Fruit fly (Drosophila melanogaster) whole organism, prepupa: ENCODE results near the gene CG31663.

Experiments used
- Blimp-1 ChIP-seq: fragments of 200-800 bp; sonication (Bioruptor generic); optimal IDR thresholded peaks from 3 replicates; lab custom pipeline; 2017; ENCODE audit warnings: missing biosample characterization, missing genetic modification characterization, mild to moderate bottlenecking, moderate library complexity, missing genetic modification reagents
- CG10631 ChIP-seq: fragments of 200-800 bp; sonication (Bioruptor generic); optimal IDR thresholded peaks from 2 replicates; lab custom pipeline; 2016; ENCODE audit warnings: missing biosample characterization, missing genetic modification characterization
- CG10669 ChIP-seq: fragments of 200-800 bp; sonication (Bioruptor generic); optimal IDR thresholded peaks from 3 replicates; lab custom pipeline; 2018; ENCODE audit warnings: missing biosample characterization, mild to moderate bottlenecking, missing genetic modification characterization, moderate library complexity
- CG11294 ChIP-seq: fragments of 200-800 bp; sonication (Bioruptor generic); IDR thresholded peaks from 2 replicates; pipeline ENCODE4 v1.3.6; 2022; ENCODE audit warnings: missing biosample characterization, missing genetic modification characterization
- CG11902 ChIP-seq: fragments of 200-800 bp; sonication (Bioruptor generic); optimal IDR thresholded peaks from 3 replicates; lab custom pipeline; 2016; ENCODE audit warnings: missing biosample characterization, missing genetic modification characterization
- CG15336 ChIP-seq: fragments of 200-800 bp; sonication (Bioruptor generic); IDR thresholded peaks from 2 replicates; pipeline ENCODE4 v1.3.6; 2022; ENCODE audit warnings: missing biosample characterization, missing genetic modification characterization
- CG16779 ChIP-seq: fragments of 200-800 bp; sonication (Bioruptor generic); optimal IDR thresholded peaks from 3 replicates; lab custom pipeline; 2017; ENCODE audit warnings: missing biosample characterization, mild to moderate bottlenecking, missing genetic modification characterization
- CG31627 ChIP-seq: fragments of 200-800 bp; sonication (Bioruptor generic); optimal IDR thresholded peaks from 3 replicates; lab custom pipeline; 2016; ENCODE audit warnings: missing biosample characterization, missing genetic modification characterization
- CG32006 ChIP-seq: fragments of 200-800 bp; sonication (Bioruptor generic); optimal IDR thresholded peaks from 3 replicates; lab custom pipeline; 2017; ENCODE audit warnings: missing biosample characterization, mild to moderate bottlenecking, missing genetic modification characterization
- CG34406 ChIP-seq: fragments of 200-800 bp; sonication (Bioruptor generic); optimal IDR thresholded peaks from 3 replicates; lab custom pipeline; 2016; ENCODE audit warnings: missing biosample characterization, missing genetic modification characterization
- CG3919 ChIP-seq: fragments of 200-800 bp; sonication (Bioruptor generic); optimal IDR thresholded peaks from 3 replicates; lab custom pipeline; 2016; ENCODE audit warnings: missing biosample characterization, missing genetic modification characterization
- CG4318 ChIP-seq: fragments of 200-800 bp; sonication (Bioruptor generic); optimal IDR thresholded peaks from 3 replicates; lab custom pipeline; 2017; ENCODE audit warnings: missing biosample characterization, mild to moderate bottlenecking, missing genetic modification characterization
- CG6163 ChIP-seq: fragments of 200-800 bp; sonication (Bioruptor generic); IDR thresholded peaks from 3 replicates; pipeline ENCODE4 v1.3.6; 2022; ENCODE audit warnings: missing biosample characterization, missing genetic modification characterization
- CG6792 ChIP-seq: fragments of 200-800 bp; sonication (Bioruptor generic); optimal IDR thresholded peaks from 3 replicates; lab custom pipeline; 2016; ENCODE audit warnings: missing biosample characterization, missing genetic modification characterization
- CG6808 ChIP-seq: fragments of 200-800 bp; sonication (Bioruptor generic); optimal IDR thresholded peaks from 3 replicates; lab custom pipeline; 2017; ENCODE audit warnings: missing biosample characterization, missing genetic modification characterization, mild to moderate bottlenecking, moderate library complexity, missing genetic modification reagents
- CG6854 ChIP-seq: fragments of 200-800 bp; sonication (Bioruptor generic); optimal IDR thresholded peaks from 2 replicates; lab custom pipeline; 2017; ENCODE audit warnings: missing biosample characterization, mild to moderate bottlenecking, missing genetic modification characterization
- CG7368 ChIP-seq: fragments of 200-800 bp; sonication (Bioruptor generic); optimal IDR thresholded peaks from 3 replicates; lab custom pipeline; 2016; ENCODE audit warnings: missing biosample characterization, missing genetic modification characterization
- CG8119 ChIP-seq: fragments of 200-800 bp; sonication (Bioruptor generic); IDR thresholded peaks from 3 replicates; pipeline ENCODE4 v1.3.6; 2022; ENCODE audit warnings: missing biosample characterization, missing genetic modification characterization
- CG8632 ChIP-seq: fragments of 200-800 bp; sonication (Bioruptor generic); optimal IDR thresholded peaks from 3 replicates; lab custom pipeline; 2016; ENCODE audit warnings: missing biosample characterization, missing genetic modification characterization
- Eip75B ChIP-seq: fragments of 200-800 bp; sonication (Bioruptor generic); optimal IDR thresholded peaks from 3 replicates; lab custom pipeline; 2016; ENCODE audit warnings: missing biosample characterization, missing genetic modification characterization
- Eip93F ChIP-seq: fragments of 200-800 bp; sonication (Bioruptor generic); optimal IDR thresholded peaks from 2 replicates; lab custom pipeline; 2016; ENCODE audit warnings: missing biosample characterization, mild to moderate bottlenecking, missing genetic modification characterization
- Ets21C ChIP-seq: fragments of 200-800 bp; sonication (Bioruptor generic); optimal IDR thresholded peaks from 3 replicates; lab custom pipeline; 2016; ENCODE audit warnings: missing biosample characterization, missing genetic modification characterization
- Ets96B ChIP-seq: fragments of 200-800 bp; optimal IDR thresholded peaks from 2 replicates; lab custom pipeline; 2019; ENCODE audit warnings: missing biosample characterization, mild to moderate bottlenecking, missing genetic modification characterization, moderate library complexity
- Gug ChIP-seq: fragments of 200-800 bp; sonication (Bioruptor generic); IDR thresholded peaks from 2 replicates; pipeline ENCODE4 v1.3.6; 2022; ENCODE audit warnings: missing biosample characterization, missing genetic modification characterization
- Hr4 ChIP-seq: fragments of 200-800 bp; sonication (Bioruptor generic); optimal IDR thresholded peaks from 3 replicates; lab custom pipeline; 2016; ENCODE audit warnings: missing biosample characterization, missing genetic modification characterization
- Lpt ChIP-seq: fragments of 200-800 bp; sonication (Bioruptor generic); optimal IDR thresholded peaks from 3 replicates; lab custom pipeline; 2016; ENCODE audit warnings: missing biosample characterization, missing genetic modification characterization
- Smox ChIP-seq: fragments of 200-800 bp; sonication (Bioruptor generic); optimal IDR thresholded peaks from 3 replicates; lab custom pipeline; 2016; ENCODE audit warnings: missing biosample characterization, missing genetic modification characterization
- Sox14 ChIP-seq: fragments of 200-800 bp; sonication (Bioruptor generic); optimal IDR thresholded peaks from 3 replicates; lab custom pipeline; 2016; ENCODE audit warnings: missing biosample characterization, missing genetic modification characterization
- Sox15 ChIP-seq: fragments of 200-800 bp; sonication (Bioruptor generic); optimal IDR thresholded peaks from 3 replicates; lab custom pipeline; 2016; ENCODE audit warnings: missing biosample characterization, missing genetic modification characterization
- achi ChIP-seq: fragments of 200-800 bp; sonication (Bioruptor generic); optimal IDR thresholded peaks from 3 replicates; lab custom pipeline; 2016; ENCODE audit warnings: missing biosample characterization, missing genetic modification characterization
- acj6 ChIP-seq: fragments of 200-800 bp; sonication (Bioruptor generic); optimal IDR thresholded peaks from 3 replicates; lab custom pipeline; 2016; ENCODE audit warnings: missing biosample characterization, missing genetic modification characterization
- cyc ChIP-seq: fragments of 200-800 bp; sonication (Bioruptor generic); optimal IDR thresholded peaks from 3 replicates; lab custom pipeline; 2016; ENCODE audit warnings: missing biosample characterization, missing genetic modification characterization
- dac ChIP-seq: fragments of 200-800 bp; sonication (Bioruptor generic); optimal IDR thresholded peaks from 2 replicates; lab custom pipeline; 2017; ENCODE audit warnings: missing biosample characterization, mild to moderate bottlenecking, missing genetic modification characterization
- dsx ChIP-seq: fragments of 200-800 bp; optimal IDR thresholded peaks from 3 replicates; lab custom pipeline; 2019; ENCODE audit warnings: missing biosample characterization, mild to moderate bottlenecking, missing genetic modification characterization, moderate library complexity; ENCODE audit not compliant: poor library complexity, severe bottlenecking
- eg ChIP-seq: fragments of 200-800 bp; sonication (Bioruptor generic); IDR thresholded peaks from 3 replicates; pipeline ENCODE4 v1.3.6; 2022; ENCODE audit warnings: missing biosample characterization, missing genetic modification characterization
- fd59A ChIP-seq: fragments of 200-800 bp; sonication (Bioruptor generic); optimal IDR thresholded peaks from 2 replicates; lab custom pipeline; 2017; ENCODE audit warnings: missing biosample characterization, mild to moderate bottlenecking, missing genetic modification characterization, missing genetic modification reagents
- fd85E ChIP-seq: fragments of 200-800 bp; sonication (Bioruptor generic); optimal IDR thresholded peaks from 3 replicates; lab custom pipeline; 2016; ENCODE audit warnings: missing biosample characterization, missing genetic modification characterization
- fkh ChIP-seq: fragments of 200-800 bp; sonication (Bioruptor generic); optimal IDR thresholded peaks from 3 replicates; lab custom pipeline; 2017; ENCODE audit warnings: missing biosample characterization, mild to moderate bottlenecking, missing genetic modification characterization, moderate library complexity
- lz ChIP-seq: fragments of 200-800 bp; sonication (Bioruptor generic); optimal IDR thresholded peaks from 3 replicates; lab custom pipeline; 2016; ENCODE audit warnings: missing biosample characterization, missing genetic modification characterization
- net ChIP-seq: fragments of 200-800 bp; sonication (Bioruptor generic); optimal IDR thresholded peaks from 3 replicates; lab custom pipeline; 2016; ENCODE audit warnings: missing biosample characterization, missing genetic modification characterization
- pdm3 ChIP-seq: fragments of 200-800 bp; sonication (Bioruptor generic); optimal IDR thresholded peaks from 3 replicates; lab custom pipeline; 2016; ENCODE audit warnings: missing biosample characterization, missing genetic modification characterization
- salr ChIP-seq, 2 experiments: fragments of 200-800 bp; sonication (Bioruptor generic); optimal IDR thresholded peaks; 3 replicates each; lab custom pipeline; 2016 to 2018; ENCODE audit warnings: missing biosample characterization in 2 of 2, missing genetic modification characterization in 2 of 2, mild to moderate bottlenecking in 1 of 2
- spab ChIP-seq: fragments of 200-800 bp; sonication (Bioruptor generic); optimal IDR thresholded peaks from 2 replicates; lab custom pipeline; 2017; ENCODE audit warnings: missing biosample characterization, mild to moderate bottlenecking, missing genetic modification characterization, missing genetic modification reagents
- ss ChIP-seq, 2 experiments: fragments of 200-800 bp; sonication (Bioruptor generic); optimal IDR thresholded peaks; 2 replicates in 1 of 2; 3 replicates in 1 of 2; lab custom pipeline; 2017 to 2018; ENCODE audit warnings: mild to moderate bottlenecking in 2 of 2, missing biosample characterization in 2 of 2, missing genetic modification characterization in 2 of 2, moderate library complexity in 1 of 2
- svp ChIP-seq: fragments of 200-800 bp; sonication (Bioruptor generic); peaks from one replicate; lab custom pipeline; 2016; ENCODE audit warnings: missing biosample characterization, missing genetic modification characterization
- topi ChIP-seq: fragments of 200-800 bp; sonication (Bioruptor generic); optimal IDR thresholded peaks from 3 replicates; lab custom pipeline; 2016; ENCODE audit warnings: missing biosample characterization, missing genetic modification characterization
- vri ChIP-seq: fragments of 200-800 bp; sonication (Bioruptor generic); optimal IDR thresholded peaks from 3 replicates; lab custom pipeline; 2016; ENCODE audit warnings: missing biosample characterization, mild to moderate bottlenecking, missing genetic modification characterization

CG31663 gene

dm6 chr2L:1912489-1912888 is 31.2 kb upstream of the CG31663 start:
- TF ChIP-seq achi (GFP tag; lab: Kevin White, UChicago): no peak
- no peak for TF ChIP-seq Ets21C (GFP tag; lab: Kevin White, UChicago)
- TF ChIP-seq CG15336 (GFP tag; lab: Robert Waterston, UW): no peak
- TF ChIP-seq cyc (GFP tag; lab: Kevin White, UChicago): no peak
- TF ChIP-seq spab (GFP tag; lab: Kevin White, UChicago): no peak
- TF ChIP-seq fkh: peak; percentile 35
- TF ChIP-seq eg (GFP tag; lab: Robert Waterston, UW): no peak
- peak; percentile 40 for TF ChIP-seq vri (GFP tag; lab: Kevin White, UChicago)
- TF ChIP-seq CG10631: no peak
- no peak for TF ChIP-seq CG6854 (GFP tag; lab: Kevin White, UChicago)
- no peak for TF ChIP-seq CG6792 (GFP tag; lab: Kevin White, UChicago)
- TF ChIP-seq lz (GFP tag; lab: Kevin White, UChicago): no peak
- TF ChIP-seq, all 60 proteins: peak for 2

- no peak for TF ChIP-seq dsx (GFP tag; lab: Kevin White, UChicago)
- TF ChIP-seq fkh: peak; percentile 32
- TF ChIP-seq CG11902 (GFP tag; lab: Kevin White, UChicago): no peak
- no peak for TF ChIP-seq CG10669 (GFP tag; lab: Kevin White, UChicago)
- TF ChIP-seq topi: peak; percentile 54
- no peak for TF ChIP-seq CG11294 (GFP tag; lab: Robert Waterston, UW)
- TF ChIP-seq spab (GFP tag; lab: Kevin White, UChicago): no peak
- TF ChIP-seq Eip75B (GFP tag; lab: Kevin White, UChicago): no peak
- TF ChIP-seq acj6 (GFP tag; lab: Kevin White, UChicago): peak; percentile 28
- TF ChIP-seq svp (GFP tag; lab: Kevin White, UChicago): peak; percentile 75
- TF ChIP-seq net: peak; percentile 70
- TF ChIP-seq Gug (GFP tag; lab: Robert Waterston, UW): no peak
- TF ChIP-seq cyc (GFP tag; lab: Kevin White, UChicago): peak; percentile 22
- TF ChIP-seq ss (GFP tag; optimal IDR thresholded peaks at IDR 0.05; lab: Kevin White, UChicago): peak in 1 of 2 experiments; percentile 11
- peak; percentile 33 for TF ChIP-seq CG31627 (GFP tag; lab: Kevin White, UChicago)
- TF ChIP-seq dac (GFP tag; lab: Kevin White, UChicago): peak; percentile 19
- TF ChIP-seq CG6854 (GFP tag; lab: Kevin White, UChicago): peak; percentile 2
- peak; percentile 22 for TF ChIP-seq CG3919 (GFP tag; lab: Kevin White, UChicago)
- peak; percentile 31 for TF ChIP-seq CG7368
- peak; percentile 45 for TF ChIP-seq Smox (GFP tag; lab: Kevin White, UChicago)
- peak; percentile 79 for TF ChIP-seq CG15336 (GFP tag; lab: Robert Waterston, UW)
- TF ChIP-seq Sox14 (GFP tag; lab: Kevin White, UChicago): peak; percentile 21
- peak; percentile 36 for TF ChIP-seq CG6792 (GFP tag; lab: Kevin White, UChicago)
- TF ChIP-seq fd59A (GFP tag; lab: Kevin White, UChicago): no peak
- peak; percentile 9 for TF ChIP-seq Eip93F (GFP tag; lab: Kevin White, UChicago)
- TF ChIP-seq Hr4 (GFP tag; lab: Kevin White, UChicago): peak; percentile 76
- peak; percentile 50 for TF ChIP-seq achi (GFP tag; lab: Kevin White, UChicago)
- peak; percentile 6 for TF ChIP-seq fd85E (GFP tag; lab: Kevin White, UChicago)
- TF ChIP-seq Ets21C (GFP tag; lab: Kevin White, UChicago): peak; percentile 5
- peak; percentile 57 for TF ChIP-seq vri (GFP tag; lab: Kevin White, UChicago)
- TF ChIP-seq CG34406 (GFP tag; lab: Kevin White, UChicago): peak; percentile 45
- TF ChIP-seq Sox15 (GFP tag; lab: Kevin White, UChicago): no peak
- peak; percentile 66 for TF ChIP-seq CG6163 (GFP tag; lab: Robert Waterston, UW)
- TF ChIP-seq CG10631: peak; percentile 8
- peak; percentile 18 for TF ChIP-seq Ets96B (tag; lab: Kevin White, UChicago)
- TF ChIP-seq Blimp-1 (GFP tag; lab: Kevin White, UChicago): no peak
- peak; percentile 50 for TF ChIP-seq pdm3 (GFP tag; lab: Kevin White, UChicago)
- peak; percentile 57 for TF ChIP-seq CG32006 (GFP tag; lab: Kevin White, UChicago)
- TF ChIP-seq CG8632 (GFP tag; lab: Kevin White, UChicago): peak; percentile 36
- TF ChIP-seq CG16779 (tag; lab: Kevin White, UChicago): peak; percentile 48
- TF ChIP-seq Lpt: peak; percentile 46
- TF ChIP-seq CG8119: peak; percentile 84; the same call in 2 of the 3 replicates
- no peak for TF ChIP-seq CG4318 (GFP tag; lab: Kevin White, UChicago)
- TF ChIP-seq eg (GFP tag; lab: Robert Waterston, UW): peak; percentile 74
- TF ChIP-seq salr (GFP tag; optimal IDR thresholded peaks at IDR 0.05; lab: Kevin White, UChicago): peak in 1 of 2 experiments; percentile 36
- TF ChIP-seq lz (GFP tag; lab: Kevin White, UChicago): peak; percentile 52
- no peak for TF ChIP-seq CG6808 (GFP tag; lab: Kevin White, UChicago)
Measured at dm6 chr2L:1911316-1911873, 30.1 kb upstream of the CG31663 start.
